Fruit fly (Drosophila melanogaster): ENCODE results near the gene BigH1.

The BigH1 gene

dm6 chr3R:14692230-14692970 lies 29.1 kb downstream of the BigH1 start (continued):
- peak; percentile 92 for TF ChIP-seq ci (GFP tag; IDR thresholded peaks at IDR 0.05)
- peak; percentile 91 for TF ChIP-seq zfh1 (GFP tag; IDR thresholded peaks at IDR 0.05)
- peak; percentile 5 for TF ChIP-seq CG7987 (GFP tag; optimal IDR thresholded peaks at IDR 0.05)
- peak; percentile 63 for TF ChIP-seq NC2β (GFP tag; optimal IDR thresholded peaks at IDR 0.05)
- peak; percentile 78 for TF ChIP-seq ken (GFP tag; IDR thresholded peaks at IDR 0.05)
- peak; percentile 39; the same call in 1 of the 2 replicates for TF ChIP-seq CG6272 (GFP tag; IDR thresholded peaks at IDR 0.05)
- TF ChIP-seq Bgb (GFP tag; IDR thresholded peaks at IDR 0.05; ENCODE audit: partially characterized antibody) = no peak
- TF ChIP-seq HmgZ (tag; optimal IDR thresholded peaks at IDR 0.05) = no peak
- TF ChIP-seq Lpt (GFP tag; optimal IDR thresholded peaks at IDR 0.05) = no peak
- peak; percentile 21 for TF ChIP-seq CG12769 (tag; optimal IDR thresholded peaks at IDR 0.05)
- TF ChIP-seq pfk (GFP tag; optimal IDR thresholded peaks at IDR 0.05) = no peak
- no peak for TF ChIP-seq dan (GFP tag; IDR thresholded peaks at IDR 0.05)
- peak; percentile 43; the same call in 1 of the 2 replicates for TF ChIP-seq Ada2b (GFP tag; IDR thresholded peaks at IDR 0.05)
- peak; percentile 82 for TF ChIP-seq Spps (tag; optimal IDR thresholded peaks at IDR 0.05)
- TF ChIP-seq HmgD (GFP tag; optimal IDR thresholded peaks at IDR 0.05) = no peak
- TF ChIP-seq nau (GFP tag; optimal IDR thresholded peaks at IDR 0.05) = peak; percentile 60
- TF ChIP-seq kay (GFP tag; optimal IDR thresholded peaks at IDR 0.05) = no peak
- no peak for TF ChIP-seq jigr1 (GFP tag; IDR thresholded peaks at IDR 0.05)
- peak; percentile 29 for TF ChIP-seq salm (tag; optimal IDR thresholded peaks at IDR 0.05)
- peak; percentile 60 for TF ChIP-seq Chrac-16 (GFP tag; optimal IDR thresholded peaks at IDR 0.05)
- no peak for TF ChIP-seq prd (optimal IDR thresholded peaks at IDR 0.05)
- TF ChIP-seq prd (GFP tag; IDR thresholded peaks at IDR 0.05) = peak; percentile 78; the same call in 2 of the 3 replicates
- TF ChIP-seq CG16779 (GFP tag; IDR thresholded peaks at IDR 0.05) = no peak
- peak; percentile 88 for TF ChIP-seq Xrp1 (GFP tag; IDR thresholded peaks at IDR 0.05)
- no peak for TF ChIP-seq dati (GFP tag; IDR thresholded peaks at IDR 0.05)
- TF ChIP-seq Drgx (GFP tag; IDR thresholded peaks at IDR 0.05) = peak; percentile 85
- TF ChIP-seq tna (GFP tag; IDR thresholded peaks at IDR 0.05; ENCODE audit: partially characterized antibody) = no peak
- no peak for TF ChIP-seq B-H2 (GFP tag; optimal IDR thresholded peaks at IDR 0.05)
- TF ChIP-seq klu (GFP tag; IDR thresholded peaks at IDR 0.05) = no peak
- TF ChIP-seq eyg (GFP tag; optimal IDR thresholded peaks at IDR 0.05) = no peak
- TF ChIP-seq vfl (GFP tag; optimal IDR thresholded peaks at IDR 0.05) = no peak
- TF ChIP-seq CG7839 (tag; optimal IDR thresholded peaks at IDR 0.05) = peak; percentile 70
- no peak for TF ChIP-seq CrebB (tag; optimal IDR thresholded peaks at IDR 0.05)
- TF ChIP-seq CG9876 (GFP tag; optimal IDR thresholded peaks at IDR 0.05) = peak; percentile 5
- no peak for TF ChIP-seq CG12942 (GFP tag; optimal IDR thresholded peaks at IDR 0.05)
- TF ChIP-seq nom (GFP tag; optimal IDR thresholded peaks at IDR 0.05) = peak; percentile 28
- no peak for TF ChIP-seq CG13296 (GFP tag; optimal IDR thresholded peaks at IDR 0.05)
- peak; percentile 32; the same call in 1 of the 2 replicates for TF ChIP-seq Nf-YA (GFP tag; IDR thresholded peaks at IDR 0.05)
- TF ChIP-seq CG7745 (tag; optimal IDR thresholded peaks at IDR 0.05) = no peak
- peak; percentile 50 for TF ChIP-seq ssp (GFP tag; IDR thresholded peaks at IDR 0.05)
- TF ChIP-seq CG11085 (GFP tag; IDR thresholded peaks at IDR 0.05) = no peak
- TF ChIP-seq gt (GFP tag; IDR thresholded peaks at IDR 0.05) = peak; percentile 60
- no peak for TF ChIP-seq Hey (tag; optimal IDR thresholded peaks at IDR 0.05)
- TF ChIP-seq org-1 (GFP tag; optimal IDR thresholded peaks at IDR 0.05) = peak; percentile 51
- no peak for TF ChIP-seq rib (GFP tag; IDR thresholded peaks at IDR 0.05)
- no peak for TF ChIP-seq trh (GFP tag; optimal IDR thresholded peaks at IDR 0.05)
- TF ChIP-seq HHEX (GFP tag; optimal IDR thresholded peaks at IDR 0.05) = peak; percentile 35
- TF ChIP-seq pita (GFP tag; optimal IDR thresholded peaks at IDR 0.05) = no peak
- peak; percentile 72 for TF ChIP-seq CG11504 (tag; optimal IDR thresholded peaks at IDR 0.05)
- TF ChIP-seq ERR (GFP tag; optimal IDR thresholded peaks at IDR 0.05) = no peak
- TF ChIP-seq btn (GFP tag; optimal IDR thresholded peaks at IDR 0.05) = peak; percentile 61

All from whole organism, embryonic.